Worm (Caenorhabditis elegans) whole organism, L4/young adult: ENCODE measurements around the gene cutl-18.

Experiments used
- W03F9.2 ChIP-seq: fragments of 150-350 bp; optimal IDR thresholded peaks from 2 replicates; lab custom pipeline; 2014; ENCODE audit warnings: missing biosample characterization, missing genetic modification characterization
- dao-5 ChIP-seq: sonication (generic microtip); optimal IDR thresholded peaks from 2 replicates; lab custom pipeline; 2016; ENCODE audit warnings: missing genotype, missing genetic modification characterization, moderate library complexity, missing compliant biosample characterization
- him-1 ChIP-seq: sonication (generic microtip); optimal IDR thresholded peaks from 2 replicates; lab custom pipeline; 2016; ENCODE audit warnings: missing genotype, missing genetic modification reagents, missing genetic modification characterization, missing compliant biosample characterization

Gene cutl-18

ce11 chrV:11326914-11327367, 10.2 kb upstream of the cutl-18 start, which contains the start of gene tmed-10:
Gene tmed-10 (minus strand): TSS chrV:11326964.
- TF ChIP-seq him-1 (tag; lab: Kevin White, UChicago) = no peak
- TF ChIP-seq W03F9.2 (tag; lab: Kevin White, UChicago) = peak; percentile 77

DNA sequence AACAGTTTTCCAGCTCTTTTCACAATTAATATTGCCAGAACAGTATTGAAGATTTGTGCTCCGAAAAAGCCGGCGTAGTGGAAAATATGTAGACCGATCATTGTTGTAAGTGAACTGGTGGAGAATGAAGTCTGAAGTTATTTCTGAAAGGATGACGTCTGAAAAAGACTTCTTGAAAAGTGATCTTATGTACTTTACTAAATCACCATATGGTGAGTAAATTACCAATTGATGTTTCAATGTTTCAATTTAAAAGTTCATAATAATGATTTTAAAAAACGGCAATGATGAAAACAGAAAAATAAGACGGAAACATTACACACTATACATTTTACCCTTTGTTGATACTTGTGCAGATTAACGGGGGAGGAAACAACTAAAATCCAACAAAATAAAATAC, 7.0 kb upstream of the cutl-18 start, which contains the start of gene str-141:
Gene str-141 (minus strand): TSS at position 101 of the 400 bp plus-strand sequence.
- TF ChIP-seq him-1 (tag; lab: Kevin White, UChicago) (no peak), W03F9.2 (tag; lab: Kevin White, UChicago) (no peak), dao-5 (tag; lab: Kevin White, UChicago) (no peak)

DNA sequence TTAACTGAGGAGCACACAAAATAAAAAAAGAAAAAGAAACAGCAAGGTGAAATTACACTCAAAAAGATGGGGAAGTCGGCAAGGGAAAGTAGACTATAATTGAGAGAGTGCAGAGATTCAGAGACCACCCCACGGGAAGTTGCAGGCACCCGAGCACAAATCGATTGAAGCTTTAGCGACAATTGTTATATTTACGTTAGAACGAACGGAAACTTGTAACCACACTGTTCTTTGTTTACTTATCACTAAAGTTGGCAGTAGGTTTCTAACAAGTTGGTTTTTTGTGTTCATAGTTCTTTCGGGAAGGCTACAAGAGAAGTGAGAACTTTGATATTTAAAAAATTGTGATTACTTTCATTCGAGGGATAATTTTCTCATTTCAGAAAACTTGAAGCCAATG, 5.0 kb upstream of the cutl-18 start, which contains the start of gene F47G9.4:
Gene F47G9.4 (minus strand): TSS at position 98 of the 400 bp plus-strand sequence.
- TF ChIP-seq him-1 (tag; lab: Kevin White, UChicago) (no peak), dao-5 (tag; lab: Kevin White, UChicago) (no peak), W03F9.2 (tag; lab: Kevin White, UChicago) (no peak)

DNA sequence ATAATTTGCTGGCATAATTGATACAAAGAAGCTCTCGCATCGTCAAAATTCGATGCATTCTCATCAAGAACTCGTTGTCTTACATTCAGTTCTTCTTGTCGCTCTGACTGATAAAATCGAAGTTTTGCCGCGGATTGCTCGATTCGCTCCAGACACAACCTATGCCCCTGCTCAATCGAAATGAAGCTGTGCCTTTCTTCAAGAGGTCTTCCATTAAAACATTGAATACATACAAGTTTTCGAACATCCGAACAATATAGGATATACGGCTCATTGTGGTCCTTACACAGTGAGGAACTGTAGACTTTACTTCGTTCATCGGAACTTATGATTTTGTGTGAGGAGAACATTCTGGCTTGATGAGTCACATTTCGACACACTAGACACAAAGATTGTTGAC, 4.2 kb upstream of the cutl-18 start:
- TF ChIP-seq him-1 (tag; lab: Kevin White, UChicago) (no peak), dao-5 (tag; lab: Kevin White, UChicago) (no peak), W03F9.2 (tag; lab: Kevin White, UChicago) (no peak)

DNA sequence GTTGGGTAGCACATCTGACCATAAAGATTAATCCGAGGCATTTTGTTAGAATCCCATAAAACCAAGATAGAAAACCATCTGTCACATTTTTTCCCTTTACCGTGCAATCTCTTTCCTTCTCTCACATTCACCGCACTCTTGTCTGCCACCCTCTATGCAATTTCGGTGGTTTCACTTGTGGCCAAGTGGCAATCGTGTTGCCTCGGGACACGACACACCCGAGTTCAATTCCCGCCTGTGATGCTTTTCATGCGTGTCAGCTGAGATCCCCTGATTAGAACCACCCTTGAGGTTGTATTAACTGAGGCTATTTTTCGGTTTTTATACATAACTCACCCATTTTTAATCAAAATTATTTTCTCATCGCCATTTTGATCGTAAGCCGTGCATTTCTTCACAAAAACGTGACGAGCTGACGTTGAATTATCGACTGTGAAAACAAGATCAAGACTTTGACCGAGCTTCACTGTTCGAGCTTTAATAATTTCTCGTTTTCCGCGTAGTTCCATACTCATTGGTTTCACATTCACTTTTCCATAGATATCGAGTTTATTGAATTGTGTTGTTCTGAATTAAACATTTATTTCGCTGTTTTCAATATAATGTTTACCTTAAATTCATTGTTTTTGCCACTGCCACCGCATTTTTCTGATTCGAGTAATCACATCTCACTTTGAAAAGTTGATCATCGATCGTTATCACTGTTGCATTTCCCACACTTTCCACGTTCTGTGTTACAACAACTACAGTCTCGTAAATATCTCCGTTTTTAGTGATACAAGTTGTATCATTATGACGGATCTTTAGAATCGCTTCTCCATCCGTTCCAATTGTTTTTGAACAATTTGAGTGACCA, 2.4 kb downstream of the cutl-18 start:
- TF ChIP-seq W03F9.2 (tag; lab: Kevin White, UChicago) (peak; percentile 78), dao-5 (tag; lab: Kevin White, UChicago) (peak; percentile 96), him-1 (tag; lab: Kevin White, UChicago) (peak; percentile 37)

ce11 chrV:11312904-11313303, 3.8 kb downstream of the cutl-18 start:
- TF ChIP-seq him-1 (tag; lab: Kevin White, UChicago) = no peak
- TF ChIP-seq W03F9.2 (tag; lab: Kevin White, UChicago) = no peak
- no peak for TF ChIP-seq dao-5 (tag; lab: Kevin White, UChicago)

ce11 chrV:11311013-11311472, 5.7 kb downstream of the cutl-18 start, which contains the start of gene T03F7.7:
Gene T03F7.7 (plus strand): TSS chrV:11311422.
- TF ChIP-seq him-1 (tag; lab: Kevin White, UChicago) = no peak

DNA sequence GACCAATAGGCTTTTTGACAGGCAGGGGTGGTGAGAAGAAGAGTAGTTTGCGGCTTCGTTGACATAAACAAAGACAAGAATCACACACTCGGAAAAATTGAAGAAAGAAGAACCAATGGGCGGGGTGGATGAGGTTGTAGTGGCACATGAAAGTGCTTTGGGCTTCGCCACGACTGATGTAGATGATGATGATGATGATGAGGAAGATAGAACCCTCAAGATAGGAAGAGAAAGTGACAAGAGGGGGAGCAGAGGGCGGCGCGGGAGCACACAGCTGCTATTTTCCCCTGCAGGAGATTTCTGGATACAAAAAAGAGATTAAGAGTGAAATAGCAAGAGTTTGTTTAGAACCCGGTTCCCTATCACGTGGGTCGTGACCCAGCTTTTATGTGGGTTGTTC, 7.8 kb downstream of the cutl-18 start:
- no peak for TF ChIP-seq him-1 (tag; lab: Kevin White, UChicago)

ce11 chrV:11308346-11308745, 8.4 kb downstream of the cutl-18 start, which contains the start of gene snf-11:
Gene snf-11 (minus strand): TSS chrV:11308446.
- TF ChIP-seq W03F9.2 (tag; lab: Kevin White, UChicago) = no peak
- TF ChIP-seq dao-5 (tag; lab: Kevin White, UChicago) = no peak

DNA sequence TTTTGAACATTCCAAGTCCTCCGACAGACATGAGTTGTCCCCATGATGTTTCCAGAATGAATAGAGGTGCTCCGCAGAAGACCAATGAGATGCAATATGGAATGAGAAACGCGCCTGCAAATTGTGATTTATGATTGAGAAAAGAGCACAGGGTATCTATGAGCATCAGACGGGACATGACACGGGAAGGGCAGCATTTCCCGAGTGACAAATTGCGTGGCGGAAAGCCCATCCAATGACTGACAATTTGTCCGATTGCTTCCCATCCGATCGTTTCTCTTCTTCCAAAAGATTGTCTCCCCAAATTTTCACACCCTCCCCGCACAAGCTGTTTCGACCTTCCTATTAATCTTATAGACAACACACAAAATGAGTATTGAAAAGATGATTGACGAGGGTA, 8.9 kb downstream of the cutl-18 start:
- no peak for TF ChIP-seq W03F9.2 (tag; lab: Kevin White, UChicago)
- TF ChIP-seq dao-5 (tag; lab: Kevin White, UChicago) = no peak
- TF ChIP-seq him-1 (tag; lab: Kevin White, UChicago) = no peak

ce11 chrV:11304879-11305278, 11.8 kb downstream of the cutl-18 start, which contains the start of gene srh-45:
Gene srh-45 (minus strand): TSS chrV:11304979.
- TF ChIP-seq him-1 (tag; lab: Kevin White, UChicago) (no peak), dao-5 (tag; lab: Kevin White, UChicago) (no peak), W03F9.2 (tag; lab: Kevin White, UChicago) (no peak)

DNA sequence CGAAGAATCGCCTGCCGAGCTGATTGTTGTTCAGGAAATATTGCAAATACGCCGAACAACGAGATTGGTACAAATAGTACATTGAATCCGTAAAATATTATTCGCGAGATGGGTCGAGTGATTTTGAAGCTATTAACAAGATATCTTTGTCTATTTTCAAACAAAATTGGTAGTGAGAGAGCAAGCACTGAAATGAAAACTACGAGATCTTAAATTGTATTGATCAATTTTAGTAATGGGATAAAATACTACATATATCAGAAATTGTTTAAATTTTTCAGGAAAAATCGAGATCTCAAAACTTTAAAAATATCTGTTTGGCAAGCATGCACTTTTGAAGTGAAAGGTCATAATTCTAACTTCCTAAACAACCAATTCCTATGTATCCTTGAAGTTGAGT, 12.5 kb downstream of the cutl-18 start:
- TF ChIP-seq him-1 (tag; lab: Kevin White, UChicago) (no peak), W03F9.2 (tag; lab: Kevin White, UChicago) (no peak), dao-5 (tag; lab: Kevin White, UChicago) (no peak)

DNA sequence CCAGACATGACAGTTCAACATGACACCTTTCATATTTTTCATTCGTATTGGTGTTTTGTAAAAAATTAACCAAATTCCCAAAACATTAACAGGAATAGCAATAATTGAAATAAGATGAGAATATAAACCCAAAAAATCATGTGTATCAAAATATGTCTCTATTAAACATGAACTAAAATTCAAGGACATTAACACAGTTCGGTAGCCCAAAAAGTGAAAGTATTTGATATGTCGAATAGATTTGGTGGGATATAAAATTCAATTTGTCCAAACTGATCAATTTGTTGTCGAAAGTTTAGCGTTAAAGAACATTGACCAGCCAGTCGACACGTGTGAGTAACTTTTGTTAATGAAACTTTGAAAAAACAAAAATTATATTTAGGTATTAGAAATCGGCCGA, 14.0 kb downstream of the cutl-18 start, which contains the start of gene srh-46:
Gene srh-46 (minus strand): TSS at position 189 of the 400 bp plus-strand sequence.
- TF ChIP-seq him-1 (tag; lab: Kevin White, UChicago) = no peak
- no peak for TF ChIP-seq W03F9.2 (tag; lab: Kevin White, UChicago)
- TF ChIP-seq dao-5 (tag; lab: Kevin White, UChicago) = no peak

- TF ChIP-seq him-1 (tag; lab: Kevin White, UChicago) = no peak
- no peak for TF ChIP-seq dao-5 (tag; lab: Kevin White, UChicago)
- no peak for TF ChIP-seq W03F9.2 (tag; lab: Kevin White, UChicago)
Observed at ce11 chrV:11300539-11300938, 16.2 kb downstream of the cutl-18 start, which contains the start of gene srh-47. Gene srh-47 (minus strand): TSS chrV:11300639.
